Fruit fly (Drosophila melanogaster): ENCODE measurements around the gene CG15021.

Gene CG15021

DNA sequence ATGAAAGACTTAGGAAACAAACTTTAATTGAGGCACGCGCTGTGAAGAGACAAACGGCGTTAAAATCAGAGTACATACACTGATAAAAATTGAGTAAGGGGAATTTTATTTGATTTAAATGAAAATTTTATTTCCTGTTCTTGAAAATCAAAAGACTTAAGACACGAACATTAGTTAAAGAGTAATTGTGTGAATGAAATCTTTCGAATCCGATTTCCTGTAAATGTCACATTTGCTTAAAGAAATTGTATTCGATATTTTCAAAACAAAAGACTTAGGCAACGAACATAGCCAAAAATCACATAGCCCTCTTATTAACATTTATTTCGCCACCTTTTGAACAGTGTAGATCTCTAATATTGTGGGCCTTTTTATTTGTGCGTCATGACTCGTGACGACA is 9.3 kb downstream of the CG15021 start (continued):
- peak; percentile 43 for TF ChIP-seq CG15011 (GFP tag; optimal IDR thresholded peaks at IDR 0.05)
- TF ChIP-seq cato (GFP tag; optimal IDR thresholded peaks at IDR 0.05; ENCODE audit: borderline replicate concordance), result no peak
- TF ChIP-seq Bgb (GFP tag; IDR thresholded peaks at IDR 0.05; ENCODE audit: partially characterized antibody), result no peak
- 0 out of 3 replicates have a peak, but pooled peaks have one; percentile 25 for TF ChIP-seq CG11695 (GFP tag; IDR thresholded peaks at IDR 0.05)
- no peak for TF ChIP-seq CG3065 (GFP tag; optimal IDR thresholded peaks at IDR 0.05)
- no peak for TF ChIP-seq Vsx1 (GFP tag; optimal IDR thresholded peaks at IDR 0.05)
- no peak for TF ChIP-seq phol (tag; optimal IDR thresholded peaks at IDR 0.05)
- TF ChIP-seq toy (GFP tag; IDR thresholded peaks at IDR 0.05), result 0 out of 2 replicates have a peak, but pooled peaks have one; percentile 12
- TF ChIP-seq CG4404 (GFP tag; IDR thresholded peaks at IDR 0.05), result no peak
- peak; percentile 40 for TF ChIP-seq zfh2 (GFP tag; optimal IDR thresholded peaks at IDR 0.05)
- no peak for TF ChIP-seq z (GFP tag; IDR thresholded peaks at IDR 0.05)
- TF ChIP-seq Hr78 (GFP tag; optimal IDR thresholded peaks at IDR 0.05), result no peak
- peak; percentile 60 for TF ChIP-seq Meics (GFP tag; optimal IDR thresholded peaks at IDR 0.05)
- TF ChIP-seq lola (GFP tag; optimal IDR thresholded peaks at IDR 0.05), result no peak
- TF ChIP-seq Dbx (GFP tag; IDR thresholded peaks at IDR 0.05), result peak; percentile 77; the same call in 2 of the 3 replicates
- TF ChIP-seq CG6854 (GFP tag; optimal IDR thresholded peaks at IDR 0.05), result peak; percentile 22
- peak; percentile 2 for TF ChIP-seq luna (GFP tag; optimal IDR thresholded peaks at IDR 0.05)
- TF ChIP-seq grau (tag; optimal IDR thresholded peaks at IDR 0.05), result peak; percentile 10
- no peak for TF ChIP-seq CG10209 (GFP tag; optimal IDR thresholded peaks at IDR 0.05)
- no peak for TF ChIP-seq CG18011 (GFP tag; optimal IDR thresholded peaks at IDR 0.05)
- peak; percentile 22 for TF ChIP-seq Fer3 (tag; optimal IDR thresholded peaks at IDR 0.05)
- TF ChIP-seq ind (GFP tag; optimal IDR thresholded peaks at IDR 0.05), result peak; percentile 1
- TF ChIP-seq Aef1 (GFP tag; IDR thresholded peaks at IDR 0.05), result 0 out of 3 replicates have a peak, but pooled peaks have one; percentile 12
- peak; percentile 35; the same call in 1 of the 2 replicates for TF ChIP-seq CG11085 (GFP tag; IDR thresholded peaks at IDR 0.05)
- TF ChIP-seq mam (GFP tag; optimal IDR thresholded peaks at IDR 0.05), result peak; percentile 57
- TF ChIP-seq Fer1 (GFP tag; optimal IDR thresholded peaks at IDR 0.05), result peak; percentile 56
- TF ChIP-seq Dref (GFP tag; IDR thresholded peaks at IDR 0.05), result no peak
- peak; percentile 46; the same call in 1 of the 2 replicates for TF ChIP-seq CG7372 (GFP tag; IDR thresholded peaks at IDR 0.05)
- TF ChIP-seq eyg (GFP tag; optimal IDR thresholded peaks at IDR 0.05), result no peak
- TF ChIP-seq MTF-1 (GFP tag; optimal IDR thresholded peaks at IDR 0.05; ENCODE audit: borderline replicate concordance), result no peak
- TF ChIP-seq lmd (GFP tag; IDR thresholded peaks at IDR 0.05), result peak; percentile 40; the same call in 1 of the 2 replicates
- no peak for TF ChIP-seq btn (GFP tag; optimal IDR thresholded peaks at IDR 0.05)
- TF ChIP-seq Sin3A (optimal IDR thresholded peaks at IDR 0.05), result no peak
- no peak for TF ChIP-seq CG3726 (GFP tag; IDR thresholded peaks at IDR 0.05)
- peak; percentile 46 for TF ChIP-seq D19B (GFP tag; optimal IDR thresholded peaks at IDR 0.05)
- peak; percentile 43 for TF ChIP-seq sens (GFP tag)
- TF ChIP-seq Dfd (GFP tag; optimal IDR thresholded peaks at IDR 0.05), result no peak
- peak; percentile 33; the same call in 1 of the 2 replicates for TF ChIP-seq NFAT (GFP tag; IDR thresholded peaks at IDR 0.05)
- TF ChIP-seq al (GFP tag; IDR thresholded peaks at IDR 0.05), result peak; percentile 64
- no peak for TF ChIP-seq Hmx (GFP tag; optimal IDR thresholded peaks at IDR 0.05)
- TF ChIP-seq scrt (GFP tag; optimal IDR thresholded peaks at IDR 0.05), result peak; percentile 38
- no peak for TF ChIP-seq zen2 (GFP tag; IDR thresholded peaks at IDR 0.05; ENCODE audit: partially characterized antibody)
- TF ChIP-seq CoRest (tag; optimal IDR thresholded peaks at IDR 0.05), result peak; percentile 5
- TF ChIP-seq CG1792 (GFP tag; optimal IDR thresholded peaks at IDR 0.05), result no peak
- 0 out of 3 replicates have a peak, but pooled peaks have one; percentile 28 for TF ChIP-seq CG17361 (GFP tag; IDR thresholded peaks at IDR 0.05)
- peak; percentile 73 for TF ChIP-seq Rfx (GFP tag; IDR thresholded peaks at IDR 0.05)
- no peak for TF ChIP-seq chif (GFP tag; optimal IDR thresholded peaks at IDR 0.05)
- TF ChIP-seq CG2712 (tag; optimal IDR thresholded peaks at IDR 0.05), result peak; percentile 4
- TF ChIP-seq lab (GFP tag; optimal IDR thresholded peaks at IDR 0.05), result peak; percentile 63
- no peak for TF ChIP-seq Ets97D (GFP tag; optimal IDR thresholded peaks at IDR 0.05)
- no peak for TF ChIP-seq Optix (GFP tag; IDR thresholded peaks at IDR 0.05)
